Worm (Caenorhabditis elegans) whole organism, young adult: Measurements from ENCODE around the gene F07H5.10.

Experiments used
- B0019.2 ChIP-seq: fragments of 200-800 bp; sonication (Bioruptor generic); conservative IDR thresholded peaks from 2 replicates; pipeline ENCODE4 v1.3.6; 2022; ENCODE audit warnings: missing genetic modification reagents, missing genetic modification characterization, missing compliant biosample characterization
- B0261.1 ChIP-seq: sonication (generic microtip); optimal IDR thresholded peaks from 2 replicates; lab custom pipeline; 2016; ENCODE audit warnings: mild to moderate bottlenecking, missing genetic modification characterization, moderate library complexity, missing compliant biosample characterization
- B0336.3 ChIP-seq: fragments of 200-800 bp; sonication (Bioruptor generic); IDR thresholded peaks from 2 replicates; pipeline ENCODE4 v1.3.6; 2022; ENCODE audit warnings: missing genetic modification characterization, missing compliant biosample characterization
- F22D6.2 ChIP-seq: sonication (generic microtip); optimal IDR thresholded peaks from 2 replicates; lab custom pipeline; 2016; ENCODE audit warnings: mild to moderate bottlenecking, missing genetic modification characterization, missing compliant biosample characterization
- F33H1.4 ChIP-seq: fragments of 200-800 bp; sonication (Bioruptor generic); IDR thresholded peaks from 2 replicates; pipeline ENCODE4 v1.3.6; 2022; ENCODE audit warnings: missing genetic modification reagents, missing genetic modification characterization, missing compliant biosample characterization
- K11D2.4 ChIP-seq: fragments of 200-800 bp; sonication (Bioruptor generic); IDR thresholded peaks from 2 replicates; pipeline ENCODE4 v1.3.6; 2022; ENCODE audit warnings: missing genetic modification reagents, missing genetic modification characterization, missing compliant biosample characterization
- K12H6.12 ChIP-seq: fragments of 200-800 bp; sonication (Bioruptor generic); optimal IDR thresholded peaks from 2 replicates; lab custom pipeline; 2018; ENCODE audit warnings: mild to moderate bottlenecking, missing genetic modification characterization, missing compliant biosample characterization
- T26A5.8 ChIP-seq: sonication (generic microtip); optimal IDR thresholded peaks from 2 replicates; lab custom pipeline; 2016; ENCODE audit warnings: missing genetic modification characterization, missing compliant biosample characterization
- Y53G8AR.9 ChIP-seq: fragments of 200-800 bp; sonication (Bioruptor generic); conservative IDR thresholded peaks from 2 replicates; pipeline ENCODE4 v1.3.6; 2022; ENCODE audit warnings: missing genetic modification reagents, missing genetic modification characterization, missing compliant biosample characterization
- Y56A3A.18 ChIP-seq: fragments of 200-800 bp; sonication (Bioruptor generic); IDR thresholded peaks from 2 replicates; pipeline ENCODE4 v1.3.6; 2022; ENCODE audit warnings: missing genetic modification reagents, missing genetic modification characterization, missing compliant biosample characterization
- Y67H2A.10 ChIP-seq: fragments of 200-800 bp; sonication (Bioruptor generic); conservative IDR thresholded peaks from 2 replicates; pipeline ENCODE4 v1.3.6; 2022; ENCODE audit warnings: missing genetic modification reagents, missing genetic modification characterization, missing compliant biosample characterization
- Y79H2A.3 ChIP-seq: fragments of 200-800 bp; sonication (Bioruptor generic); conservative IDR thresholded peaks from 2 replicates; pipeline ENCODE4 v1.3.6; 2022; ENCODE audit warnings: missing genetic modification reagents, missing genetic modification characterization, missing compliant biosample characterization
- ZK185.1 ChIP-seq: sonication (generic microtip); optimal IDR thresholded peaks from 2 replicates; lab custom pipeline; 2016; ENCODE audit warnings: mild to moderate bottlenecking, missing genetic modification characterization, missing compliant biosample characterization; ENCODE audit not compliant: poor library complexity, severe bottlenecking
- aptf-2 ChIP-seq: fragments of 200-800 bp; sonication (Bioruptor generic); conservative IDR thresholded peaks from 2 replicates; pipeline ENCODE4 v1.3.6; 2022; ENCODE audit warnings: missing genetic modification reagents, missing genetic modification characterization, missing compliant biosample characterization
- atf-7 ChIP-seq: sonication (generic microtip); optimal IDR thresholded peaks from 2 replicates; lab custom pipeline; 2017; ENCODE audit warnings: mild to moderate bottlenecking, missing genetic modification characterization, missing compliant biosample characterization
- attf-5 ChIP-seq: fragments of 200-800 bp; sonication (Bioruptor generic); optimal IDR thresholded peaks from 2 replicates; lab custom pipeline; 2018; ENCODE audit warnings: mild to moderate bottlenecking, missing genetic modification characterization, missing compliant biosample characterization
- bed-1 ChIP-seq: fragments of 200-800 bp; sonication (Bioruptor generic); IDR thresholded peaks from 2 replicates; pipeline ENCODE4 v1.3.6; 2022; ENCODE audit warnings: missing genetic modification reagents, missing genetic modification characterization, missing compliant biosample characterization
- ceh-79 ChIP-seq: sonication (generic microtip); optimal IDR thresholded peaks from 2 replicates; lab custom pipeline; 2017; ENCODE audit warnings: mild to moderate bottlenecking, missing genetic modification characterization, missing compliant biosample characterization
- ceh-91 ChIP-seq: fragments of 200-800 bp; sonication (Bioruptor generic); IDR thresholded peaks from 2 replicates; pipeline ENCODE4 v1.3.6; 2022; ENCODE audit warnings: missing genetic modification reagents, missing genetic modification characterization, missing compliant biosample characterization
- die-1 ChIP-seq: sonication (generic microtip); optimal IDR thresholded peaks from 2 replicates; lab custom pipeline; 2016; ENCODE audit warnings: missing genotype, mild to moderate bottlenecking, missing genetic modification characterization, missing compliant biosample characterization
- dox-1 ChIP-seq: fragments of 200-800 bp; sonication (Bioruptor generic); IDR thresholded peaks from 2 replicates; pipeline ENCODE4 v1.3.6; 2022; ENCODE audit warnings: missing genetic modification reagents, missing genetic modification characterization, missing compliant biosample characterization
- dpff-1 ChIP-seq: sonication (generic microtip); optimal IDR thresholded peaks from 2 replicates; lab custom pipeline; 2017; ENCODE audit warnings: mild to moderate bottlenecking, missing genetic modification characterization, missing compliant biosample characterization
- egrh-3 ChIP-seq: fragments of 200-800 bp; sonication (Bioruptor generic); IDR thresholded peaks from 2 replicates; pipeline ENCODE4 v1.3.6; 2022; ENCODE audit warnings: missing genetic modification reagents, missing genetic modification characterization, missing compliant biosample characterization
- fkh-3 ChIP-seq: sonication (generic microtip); optimal IDR thresholded peaks from 2 replicates; lab custom pipeline; 2016; ENCODE audit warnings: mild to moderate bottlenecking, missing genetic modification characterization, missing compliant biosample characterization
- him-1 ChIP-seq: sonication (generic microtip); optimal IDR thresholded peaks from 2 replicates; lab custom pipeline; 2016; ENCODE audit warnings: missing genotype, missing genetic modification reagents, missing genetic modification characterization, missing compliant biosample characterization
- hlh-12 ChIP-seq: sonication (generic microtip); optimal IDR thresholded peaks from 2 replicates; lab custom pipeline; 2016; ENCODE audit warnings: missing genetic modification characterization, missing compliant biosample characterization
- hlh-26 ChIP-seq: fragments of 200-800 bp; sonication (Bioruptor generic); conservative IDR thresholded peaks from 2 replicates; pipeline ENCODE4 v1.3.6; 2022; ENCODE audit warnings: missing genetic modification reagents, missing genetic modification characterization, missing compliant biosample characterization
- hmg-20 ChIP-seq: fragments of 200-800 bp; sonication (Bioruptor generic); IDR thresholded peaks from 2 replicates; pipeline ENCODE4 v1.3.6; 2022; ENCODE audit warnings: missing genetic modification reagents, missing genetic modification characterization, missing compliant biosample characterization
- hsf-1 ChIP-seq: fragments of 200-800 bp; sonication (Bioruptor generic); IDR thresholded peaks from 2 replicates; pipeline ENCODE4 v1.3.6; 2022; ENCODE audit warnings: missing genetic modification reagents, missing genetic modification characterization, missing compliant biosample characterization
- lin-26 ChIP-seq: fragments of 200-800 bp; sonication (Bioruptor generic); IDR thresholded peaks from 2 replicates; pipeline ENCODE4 v1.3.6; 2022; ENCODE audit warnings: missing genetic modification reagents, missing genetic modification characterization, missing compliant biosample characterization
- lin-40 ChIP-seq: sonication (generic microtip); optimal IDR thresholded peaks from 2 replicates; lab custom pipeline; 2016; ENCODE audit warnings: missing genetic modification characterization, mild to moderate bottlenecking, missing compliant biosample characterization, missing genotype, missing genetic modification reagents
- lin-54 ChIP-seq: fragments of 200-800 bp; sonication (Bioruptor generic); optimal IDR thresholded peaks from 2 replicates; lab custom pipeline; 2018; ENCODE audit warnings: mild to moderate bottlenecking, missing genetic modification characterization, missing compliant biosample characterization
- lsy-27 ChIP-seq: sonication (generic microtip); optimal IDR thresholded peaks from 2 replicates; lab custom pipeline; 2017; ENCODE audit warnings: missing genetic modification characterization, mild to moderate bottlenecking, missing compliant biosample characterization, antibody characterized with exemption, missing genotype, borderline replicate concordance; ENCODE audit not compliant: insufficient read depth
- madf-6 ChIP-seq: fragments of 200-800 bp; sonication (Bioruptor generic); IDR thresholded peaks from 2 replicates; pipeline ENCODE4 v1.3.6; 2022; ENCODE audit warnings: missing genetic modification reagents, missing genetic modification characterization, missing compliant biosample characterization
- madf-8 ChIP-seq: fragments of 200-800 bp; sonication (Bioruptor generic); conservative IDR thresholded peaks from 2 replicates; pipeline ENCODE4 v1.3.6; 2022; ENCODE audit warnings: missing genetic modification reagents, missing genetic modification characterization, missing compliant biosample characterization
- mcd-1 ChIP-seq: fragments of 200-800 bp; sonication (Bioruptor generic); IDR thresholded peaks from 2 replicates; pipeline ENCODE4 v1.3.6; 2022; ENCODE audit warnings: missing genetic modification reagents, missing genetic modification characterization, missing compliant biosample characterization
- mes-4 ChIP-seq: sonication (generic microtip); optimal IDR thresholded peaks from 2 replicates; lab custom pipeline; 2016; ENCODE audit warnings: missing genotype, missing genetic modification characterization, missing compliant biosample characterization
- mxl-1 ChIP-seq: sonication (generic microtip); optimal IDR thresholded peaks from 2 replicates; lab custom pipeline; 2016; ENCODE audit warnings: missing genetic modification characterization, missing compliant biosample characterization
- nfya-2 ChIP-seq: fragments of 200-800 bp; sonication (Bioruptor generic); IDR thresholded peaks from 2 replicates; pipeline ENCODE4 v1.3.6; 2022; ENCODE audit warnings: missing genetic modification reagents, missing genetic modification characterization, missing compliant biosample characterization
- repo-1 ChIP-seq: sonication (generic microtip); optimal IDR thresholded peaks from 2 replicates; lab custom pipeline; 2017; ENCODE audit warnings: mild to moderate bottlenecking, missing genetic modification characterization, missing compliant biosample characterization
- snpc-1.1 ChIP-seq: sonication (generic microtip); optimal IDR thresholded peaks from 2 replicates; lab custom pipeline; 2017; ENCODE audit warnings: missing genetic modification characterization, mild to moderate bottlenecking, missing compliant biosample characterization, antibody characterized with exemption, moderate library complexity, missing genotype, missing genetic modification reagents; ENCODE audit not compliant: insufficient read depth
- snpc-1.3 ChIP-seq: sonication (generic microtip); optimal IDR thresholded peaks from 2 replicates; lab custom pipeline; 2017; ENCODE audit warnings: missing genetic modification characterization, mild to moderate bottlenecking, missing compliant biosample characterization, antibody characterized with exemption, moderate library complexity, missing genotype, missing genetic modification reagents; ENCODE audit not compliant: insufficient read depth
- snpc-4 ChIP-seq, 5 experiments: fragments of 150-350 bp in 1 of 5; sonication (generic microtip) in 4 of 5; optimal IDR thresholded peaks; 2 replicates each; lab custom pipeline; 2014 to 2018; ENCODE audit warnings: missing genetic modification characterization in 5 of 5, missing biosample characterization in 3 of 5, antibody characterized with exemption in 2 of 5, mild to moderate bottlenecking in 2 of 5, missing compliant biosample characterization in 2 of 5, missing genotype in 2 of 5, moderate library complexity in 2 of 5, missing genetic modification reagents in 1 of 5
- somi-1 ChIP-seq: fragments of 200-800 bp; sonication (Bioruptor generic); optimal IDR thresholded peaks from 2 replicates; lab custom pipeline; 2018; ENCODE audit warnings: mild to moderate bottlenecking, missing genetic modification characterization, missing compliant biosample characterization
- sptf-2 ChIP-seq: fragments of 200-800 bp; sonication (Bioruptor generic); optimal IDR thresholded peaks from 2 replicates; lab custom pipeline; 2018; ENCODE audit warnings: mild to moderate bottlenecking, missing genetic modification characterization, missing compliant biosample characterization
- unc-130 ChIP-seq: sonication (generic microtip); optimal IDR thresholded peaks from 2 replicates; lab custom pipeline; 2016; ENCODE audit warnings: missing genetic modification reagents, missing genetic modification characterization, missing compliant biosample characterization
- ztf-18 ChIP-seq: sonication (generic microtip); optimal IDR thresholded peaks from 2 replicates; lab custom pipeline; 2016; ENCODE audit warnings: missing genotype, mild to moderate bottlenecking, missing genetic modification characterization, missing compliant biosample characterization
- ztf-26 ChIP-seq: sonication (generic microtip); optimal IDR thresholded peaks from 2 replicates; lab custom pipeline; 2017; ENCODE audit warnings: missing genetic modification characterization, missing compliant biosample characterization
- ztf-3 ChIP-seq: fragments of 200-800 bp; sonication (Bioruptor generic); optimal IDR thresholded peaks from 2 replicates; lab custom pipeline; 2018; ENCODE audit warnings: mild to moderate bottlenecking, missing genetic modification characterization, missing compliant biosample characterization

The F07H5.10 gene

ce11 chrII:8787376-8787775 is 21.0 kb downstream of the F07H5.10 start (continued):
- TF ChIP-seq ceh-79 (tag; lab: Kevin White, UChicago) (no peak), ceh-91 (GFP tag; lab: Robert Waterston, UW) (no peak), hlh-12 (no peak), B0019.2 (GFP tag; lab: Robert Waterston, UW) (no peak), fkh-3 (tag; lab: Kevin White, UChicago) (no peak), hmg-20 (no peak), snpc-4 (GFP tag; optimal IDR thresholded peaks at IDR 0.05; lab: Kevin White, UChicago) (no peak), snpc-4 (tag; optimal IDR thresholded peaks at IDR 0.05; lab: Kevin White, UChicago) (peak in 3 of 4 experiments; percentile 48 to 62 (median 49)), ztf-18 (tag; lab: Kevin White, UChicago) (peak; percentile 23), snpc-1.3 (tag; lab: Kevin White, UChicago) (no peak), him-1 (no peak), hsf-1 (no peak), attf-5 (GFP tag; lab: Kevin White, UChicago) (peak; percentile 85), madf-8 (GFP tag; lab: Robert Waterston, UW) (no peak), lin-54 (GFP tag; lab: Kevin White, UChicago) (peak; percentile 75), die-1 (tag; lab: Kevin White, UChicago) (no peak), dpff-1 (tag; lab: Kevin White, UChicago) (no peak), mxl-1 (no peak), somi-1 (GFP tag; lab: Kevin White, UChicago) (peak; percentile 74), repo-1 (tag; lab: Kevin White, UChicago) (peak; percentile 51), lin-26 (GFP tag; lab: Robert Waterston, UW) (no peak), T26A5.8 (tag; lab: Kevin White, UChicago) (no peak), unc-130 (GFP tag; lab: Kevin White, UChicago) (no peak), mcd-1 (GFP tag; lab: Robert Waterston, UW) (peak; percentile 79), atf-7 (peak; percentile 83), F33H1.4 (GFP tag; lab: Robert Waterston, UW) (peak; percentile 85), Y79H2A.3 (no peak), madf-6 (no peak), egrh-3 (GFP tag; lab: Robert Waterston, UW) (no peak), Y56A3A.18 (no peak), Y53G8AR.9 (peak; percentile 66), Y67H2A.10 (GFP tag; lab: Robert Waterston, UW) (peak; percentile 100), F22D6.2 (tag; lab: Kevin White, UChicago) (peak; percentile 34), lin-40 (tag; lab: Kevin White, UChicago) (peak; percentile 91), B0261.1 (no peak), lsy-27 (tag; lab: Kevin White, UChicago) (no peak), mes-4 (tag; lab: Kevin White, UChicago) (no peak), K12H6.12 (tag; lab: Kevin White, UChicago) (peak; percentile 78), bed-1 (GFP tag; lab: Robert Waterston, UW) (no peak), snpc-1.1 (no peak), aptf-2 (no peak), nfya-2 (GFP tag; lab: Robert Waterston, UW) (no peak), ztf-26 (tag; lab: Kevin White, UChicago) (peak; percentile 44), hlh-26 (GFP tag; lab: Robert Waterston, UW) (no peak), B0336.3 (GFP tag; lab: Robert Waterston, UW) (peak; percentile 86), ZK185.1 (tag; lab: Kevin White, UChicago) (peak; percentile 78), K11D2.4 (peak; percentile 75), dox-1 (GFP tag; lab: Robert Waterston, UW) (peak; percentile 63), ztf-3 (GFP tag; lab: Kevin White, UChicago) (no peak), sptf-2 (no peak)
